Fruit fly (Drosophila melanogaster) whole organism: ENCODE measurements around the gene Gprk2.

Experiments
- pan ChIP-seq: fragments of >200 bp; optimal IDR thresholded peaks from 2 replicates; lab custom pipeline; 2017
- psq ChIP-seq: fragments of >200 bp; optimal IDR thresholded peaks from 2 replicates; lab custom pipeline; 2017

dm6 chr3R:31419531-31419930 lies 14.5 kb downstream of the Gprk2 start:
- TF ChIP-seq pan (lab: Kevin White, UChicago) (no peak), psq (lab: Kevin White, UChicago) (no peak)
